Worm (Caenorhabditis elegans) whole organism, L4 larva: Measurements from ENCODE around the gene K07C11.8.

Experiments used
- F10B5.3 ChIP-seq: sonication (generic microtip); optimal IDR thresholded peaks from 2 replicates; lab custom pipeline; 2016; ENCODE audit warnings: mild to moderate bottlenecking, missing genetic modification characterization, missing compliant biosample characterization
- F26F4.8 ChIP-seq: fragments of 200-800 bp; sonication (Bioruptor generic); conservative IDR thresholded peaks from 2 replicates; pipeline ENCODE4 v1.3.6; 2022; ENCODE audit warnings: missing genetic modification characterization, missing compliant biosample characterization
- F49E8.2 ChIP-seq: sonication (generic microtip); optimal IDR thresholded peaks from 2 replicates; lab custom pipeline; 2016; ENCODE audit warnings: missing compliant biosample characterization, mild to moderate bottlenecking, missing genetic modification characterization, borderline replicate concordance
- R02D3.7 ChIP-seq: fragments of 150-350 bp; sonication (generic microtip); optimal IDR thresholded peaks from 3 replicates; lab custom pipeline; 2014; ENCODE audit warnings: missing biosample characterization, missing genetic modification characterization
- T26A8.4 ChIP-seq: fragments of 200-800 bp; sonication (Bioruptor generic); IDR thresholded peaks from 2 replicates; pipeline ENCODE4 v1.3.6; 2022; ENCODE audit warnings: missing genetic modification characterization, missing compliant biosample characterization
- aha-1 ChIP-seq: fragments of 150-350 bp; peaks from one replicate; lab custom pipeline; 2014; ENCODE audit warnings: missing biosample characterization, missing genetic modification characterization
- ama-1 ChIP-seq: fragments of 150-350 bp; optimal IDR thresholded peaks from 2 replicates; lab custom pipeline; 2014; ENCODE audit warnings: inconsistent platforms, mixed read lengths
- ceh-20 ChIP-seq: fragments of 200-800 bp; sonication (Bioruptor generic); IDR thresholded peaks from 2 replicates; pipeline ENCODE4 v1.3.6; 2022; ENCODE audit warnings: missing genetic modification reagents, missing genetic modification characterization, missing compliant biosample characterization
- ceh-44 ChIP-seq: fragments of 200-800 bp; sonication (Bioruptor generic); IDR thresholded peaks from 2 replicates; pipeline ENCODE4 v1.3.6; 2022; ENCODE audit warnings: missing genetic modification reagents, missing genetic modification characterization, missing compliant biosample characterization
- ceh-82 ChIP-seq: sonication (generic microtip); optimal IDR thresholded peaks from 2 replicates; lab custom pipeline; 2017; ENCODE audit warnings: missing biosample characterization, missing genetic modification characterization
- ces-1 ChIP-seq: fragments of 150-350 bp; sonication (generic microtip); optimal IDR thresholded peaks from 4 replicates; lab custom pipeline; 2014; ENCODE audit warnings: missing biosample characterization, missing genetic modification reagents, missing genetic modification characterization
- daf-16 ChIP-seq, 3 experiments: sonication (generic microtip); optimal IDR thresholded peaks; 2 replicates each; lab custom pipeline; 2016 to 2017; ENCODE audit warnings: missing genetic modification characterization in 3 of 3, missing genetic modification reagents in 3 of 3, mild to moderate bottlenecking in 2 of 3, missing compliant biosample characterization in 2 of 3, missing biosample characterization in 1 of 3, moderate library complexity in 1 of 3
- dmd-6 ChIP-seq: fragments of 200-800 bp; sonication (Bioruptor generic); IDR thresholded peaks from 2 replicates; pipeline ENCODE4 v1.3.6; 2022; ENCODE audit warnings: missing genetic modification reagents, missing genetic modification characterization, missing compliant biosample characterization
- dve-1 ChIP-seq: sonication (generic microtip); optimal IDR thresholded peaks from 2 replicates; lab custom pipeline; 2017; ENCODE audit warnings: antibody characterized with exemption, mild to moderate bottlenecking, missing genetic modification characterization, missing compliant biosample characterization; ENCODE audit not compliant: insufficient read depth
- fos-1 ChIP-seq: fragments of 150-350 bp; optimal IDR thresholded peaks from 2 replicates; lab custom pipeline; 2014; ENCODE audit warnings: missing biosample characterization, missing genetic modification characterization
- hlh-11 ChIP-seq: fragments of 200-800 bp; sonication (Bioruptor generic); optimal IDR thresholded peaks from 2 replicates; lab custom pipeline; 2018; ENCODE audit warnings: mild to moderate bottlenecking, missing genetic modification characterization, missing compliant biosample characterization
- hmg-1.1 ChIP-seq: fragments of 200-800 bp; sonication (Bioruptor generic); IDR thresholded peaks from 2 replicates; pipeline ENCODE4 v1.3.6; 2022; ENCODE audit warnings: missing genetic modification reagents, missing genetic modification characterization, missing compliant biosample characterization
- lim-7 ChIP-seq: fragments of 200-800 bp; sonication (Bioruptor generic); IDR thresholded peaks from 2 replicates; pipeline ENCODE4 v1.3.6; 2022; ENCODE audit warnings: missing genetic modification characterization, missing compliant biosample characterization
- lin-29 ChIP-seq: fragments of 200-800 bp; sonication (Bioruptor generic); IDR thresholded peaks from 2 replicates; pipeline ENCODE4 v1.3.6; 2022; ENCODE audit warnings: missing genetic modification reagents, missing genetic modification characterization, missing compliant biosample characterization
- lin-38 ChIP-seq: fragments of 200-800 bp; sonication (Bioruptor generic); IDR thresholded peaks from 2 replicates; pipeline ENCODE4 v1.3.6; 2022; ENCODE audit warnings: missing genetic modification reagents, missing genetic modification characterization, missing compliant biosample characterization
- lir-3 ChIP-seq: sonication (generic microtip); optimal IDR thresholded peaks from 2 replicates; lab custom pipeline; 2016; ENCODE audit warnings: mild to moderate bottlenecking, missing genetic modification characterization, missing compliant biosample characterization
- lsy-2 ChIP-seq, 2 experiments: fragments of 150-350 bp in 1 of 2; sonication (generic microtip) in 1 of 2; optimal IDR thresholded peaks; 2 replicates each; lab custom pipeline; 2014 to 2017; ENCODE audit warnings: missing biosample characterization in 2 of 2, missing genetic modification characterization in 2 of 2
- madf-5 ChIP-seq, 2 experiments: fragments of 200-800 bp; sonication (Bioruptor generic); IDR thresholded peaks; 2 replicates each; pipeline ENCODE4 v1.3.6; 2022; ENCODE audit warnings: missing compliant biosample characterization in 2 of 2, missing genetic modification characterization in 2 of 2
- mep-1 ChIP-seq: fragments of 150-350 bp; sonication (generic microtip); optimal IDR thresholded peaks from 3 replicates; lab custom pipeline; 2014; ENCODE audit warnings: missing biosample characterization, missing genetic modification characterization
- mxl-2 ChIP-seq: fragments of 200-800 bp; sonication (Bioruptor generic); conservative IDR thresholded peaks from 2 replicates; pipeline ENCODE4 v1.3.6; 2022; ENCODE audit warnings: missing genetic modification reagents, missing genetic modification characterization, missing compliant biosample characterization
- mxl-3 ChIP-seq: fragments of 200-800 bp; sonication (Bioruptor generic); optimal IDR thresholded peaks from 2 replicates; lab custom pipeline; 2018; ENCODE audit warnings: mild to moderate bottlenecking, missing genetic modification characterization, missing compliant biosample characterization
- nhr-10 ChIP-seq: fragments of 150-350 bp; optimal IDR thresholded peaks from 2 replicates; lab custom pipeline; 2014; ENCODE audit warnings: missing biosample characterization, missing genetic modification characterization
- nhr-11 ChIP-seq: fragments of 150-350 bp; optimal IDR thresholded peaks from 2 replicates; lab custom pipeline; 2014; ENCODE audit warnings: missing biosample characterization, missing genetic modification characterization
- nhr-6 ChIP-seq: fragments of 150-350 bp; optimal IDR thresholded peaks from 2 replicates; lab custom pipeline; 2014; ENCODE audit warnings: missing biosample characterization, missing genetic modification characterization
- nhr-76 ChIP-seq: fragments of 150-350 bp; optimal IDR thresholded peaks from 2 replicates; lab custom pipeline; 2014; ENCODE audit warnings: missing biosample characterization, missing genetic modification characterization
- pqm-1 ChIP-seq: sonication (generic microtip); optimal IDR thresholded peaks from 2 replicates; lab custom pipeline; 2017; ENCODE audit warnings: missing biosample characterization, missing genetic modification characterization
- rbr-2 ChIP-seq: sonication (generic microtip); optimal IDR thresholded peaks from 2 replicates; lab custom pipeline; 2016; ENCODE audit warnings: missing genotype, missing genetic modification characterization, missing compliant biosample characterization
- saeg-2 ChIP-seq: fragments of 200-800 bp; sonication (Bioruptor generic); IDR thresholded peaks from 2 replicates; pipeline ENCODE4 v1.3.6; 2022; ENCODE audit warnings: missing genetic modification reagents, missing genetic modification characterization, missing compliant biosample characterization
- set-16 ChIP-seq: fragments of 200-800 bp; sonication (Bioruptor generic); IDR thresholded peaks from 2 replicates; pipeline ENCODE4 v1.3.6; 2022; ENCODE audit warnings: missing genetic modification reagents, missing genetic modification characterization, missing compliant biosample characterization
- snpc-1.2 ChIP-seq: fragments of 200-800 bp; sonication (Bioruptor generic); IDR thresholded peaks from 2 replicates; pipeline ENCODE4 v1.3.6; 2022; ENCODE audit warnings: missing genetic modification reagents, missing genetic modification characterization, missing compliant biosample characterization
- tra-1 ChIP-seq: fragments of 200-800 bp; sonication (Bioruptor generic); IDR thresholded peaks from 2 replicates; pipeline ENCODE4 v1.3.6; 2022; ENCODE audit warnings: missing genetic modification reagents, missing genetic modification characterization, missing compliant biosample characterization
- unc-62 ChIP-seq, 3 experiments: fragments of 150-350 bp in 1 of 3; sonication (generic microtip); optimal IDR thresholded peaks in 2 of 3; peaks in 1 of 3; 1 replicate in 1 of 3; 2 replicates in 2 of 3; lab custom pipeline; 2014 to 2017; ENCODE audit warnings: missing biosample characterization in 3 of 3, missing genetic modification characterization in 3 of 3, missing genetic modification reagents in 3 of 3, missing genotype in 1 of 3
- zag-1 ChIP-seq: fragments of 150-350 bp; optimal IDR thresholded peaks from 2 replicates; lab custom pipeline; 2014; ENCODE audit warnings: missing biosample characterization, missing genetic modification characterization
- zfp-3 ChIP-seq: fragments of 200-800 bp; sonication (Bioruptor generic); conservative IDR thresholded peaks from 2 replicates; pipeline ENCODE4 v1.3.6; 2022; ENCODE audit warnings: missing genetic modification reagents, missing genetic modification characterization, missing compliant biosample characterization
- ztf-11 ChIP-seq: fragments of 150-350 bp; optimal IDR thresholded peaks from 2 replicates; lab custom pipeline; 2014; ENCODE audit warnings: missing biosample characterization, missing genetic modification characterization
- ztf-7 ChIP-seq: fragments of 150-350 bp; optimal IDR thresholded peaks from 2 replicates; lab custom pipeline; 2014; ENCODE audit warnings: missing biosample characterization, missing genetic modification characterization

The K07C11.8 gene

DNA sequence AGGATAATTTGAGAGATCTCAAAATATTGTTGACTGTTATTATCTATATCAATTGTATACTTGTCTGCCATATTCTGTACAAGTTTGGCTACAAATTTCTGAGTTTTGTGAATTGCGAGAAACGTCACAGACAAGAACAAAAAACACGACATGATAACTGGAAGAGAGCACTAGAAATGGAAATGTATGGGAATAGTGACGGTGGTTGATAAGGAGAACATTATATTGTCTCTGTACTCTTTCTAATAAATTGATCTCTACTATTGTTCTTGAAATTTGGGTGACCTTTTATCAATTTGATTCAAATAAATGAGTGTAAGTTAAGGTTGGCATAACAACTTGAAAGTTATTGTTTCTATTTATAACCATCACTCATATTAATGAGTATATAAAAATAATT lies 4.9 kb downstream of the K07C11.8 start (continued):
- TF ChIP-seq snpc-1.2 (GFP tag; lab: Robert Waterston, UW) (no peak), F10B5.3 (no peak), R02D3.7 (no peak), nhr-76 (tag; lab: Kevin White, UChicago) (no peak), ces-1 (no peak), lin-38 (GFP tag; lab: Robert Waterston, UW) (no peak), hlh-11 (peak; percentile 55), nhr-10 (tag; lab: Kevin White, UChicago) (no peak)
- TF ChIP-seq, all 104 proteins: peak for 7

DNA sequence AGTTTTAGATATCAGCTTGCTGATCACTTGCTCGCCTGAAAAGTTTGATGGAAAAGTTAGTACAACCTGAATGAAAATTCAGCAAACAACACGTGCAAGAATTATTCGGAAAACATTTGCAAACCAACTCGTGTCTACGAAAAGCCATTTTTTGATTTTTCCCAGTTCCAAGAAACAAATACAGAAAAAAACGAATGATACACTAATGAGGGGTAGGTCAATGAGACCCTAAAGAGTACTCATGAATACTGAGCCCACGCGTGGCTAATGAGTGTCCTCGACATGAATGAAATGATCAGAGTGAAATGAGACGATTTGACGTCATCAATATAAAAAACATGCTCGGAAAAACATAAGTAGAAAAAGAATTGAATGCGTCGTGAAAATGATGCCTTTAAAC lies 5.7 kb downstream of the K07C11.8 start:
- TF ChIP-seq ztf-7 (tag; lab: Kevin White, UChicago) = no peak
- TF ChIP-seq zfp-3 (GFP tag; lab: Robert Waterston, UW) = no peak
- no peak for TF ChIP-seq dmd-6 (GFP tag; lab: Robert Waterston, UW)
- TF ChIP-seq saeg-2 = 0 out of 2 replicates have a peak, but pooled peaks have one; percentile 21
- no peak for TF ChIP-seq rbr-2
- no peak for TF ChIP-seq aha-1 (tag; lab: Kevin White, UChicago)
- no peak for TF ChIP-seq ztf-11 (tag; lab: Kevin White, UChicago)

ce11 chrV:8210527-8210926 lies 7.2 kb downstream of the K07C11.8 start:
- no peak for TF ChIP-seq lin-29 (GFP tag; lab: Robert Waterston, UW)
- TF ChIP-seq lsy-2 (tag; optimal IDR thresholded peaks at IDR 0.05; lab: Kevin White, UChicago) = peak in 1 of 2 experiments; percentile 38
- TF ChIP-seq aha-1 (tag; lab: Kevin White, UChicago) = peak; percentile 41
- peak in 1 of 2 experiments; percentile 91 for TF ChIP-seq unc-62 (GFP tag; optimal IDR thresholded peaks at IDR 0.05 in 1 of 2; lab: Kevin White, UChicago)
- no peak for TF ChIP-seq unc-62 (tag; optimal IDR thresholded peaks at IDR 0.05; lab: Kevin White, UChicago)
- TF ChIP-seq, all 104 proteins: peak for 3

- TF ChIP-seq lim-7 (GFP tag; lab: Robert Waterston, UW) = no peak
- TF ChIP-seq, all 104 proteins: peak for 0
Measured at ce11 chrV:8206931-8207330, 10.8 kb downstream of the K07C11.8 start, which contains the start of gene timp-1. Gene timp-1, plus strand, starts transcription at chrV:8207235.

DNA sequence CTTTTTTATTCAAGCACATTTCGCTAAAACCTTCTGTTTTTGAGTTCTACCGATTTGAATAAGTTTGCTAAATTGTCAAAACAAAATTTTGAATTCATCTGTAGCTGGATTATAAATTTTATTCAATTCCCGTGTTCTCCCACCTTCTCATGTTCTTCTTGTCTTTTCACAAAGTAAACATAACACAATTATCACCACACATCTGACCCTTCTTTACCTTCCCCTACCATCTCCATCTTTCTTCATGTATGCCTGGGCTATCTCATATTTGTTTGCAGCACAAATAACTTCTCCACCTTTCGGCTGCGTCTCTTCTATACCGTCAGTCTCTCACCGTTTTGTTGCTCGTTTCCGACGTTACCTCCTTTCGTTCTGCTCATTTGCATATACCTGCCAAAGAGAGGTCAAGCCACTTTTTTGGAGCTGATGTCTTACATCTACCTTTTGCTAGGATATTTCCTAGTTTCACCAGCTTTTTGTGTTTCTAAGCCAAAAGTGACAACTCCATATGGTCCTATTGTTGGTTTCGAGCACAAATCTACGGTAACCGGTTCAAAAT lies 14.5 kb downstream of the K07C11.8 start, which contains the start of gene cest-17:
cest-17 (plus strand) TSS at position 248 of the 559 bp plus-strand sequence.
- no peak for TF ChIP-seq dmd-6 (GFP tag; lab: Robert Waterston, UW)
- no peak for TF ChIP-seq pqm-1 (tag; lab: Kevin White, UChicago)
- no peak for TF ChIP-seq F49E8.2 (tag; lab: Kevin White, UChicago)
- peak; percentile 37 for TF ChIP-seq nhr-6 (tag; lab: Kevin White, UChicago)
- TF ChIP-seq R02D3.7 = no peak
- TF ChIP-seq mxl-3 (GFP tag; lab: Kevin White, UChicago) = no peak
- no peak for TF ChIP-seq rbr-2
- TF ChIP-seq snpc-1.2 (GFP tag; lab: Robert Waterston, UW) = no peak
- no peak for TF ChIP-seq ceh-82 (tag; lab: Kevin White, UChicago)
- TF ChIP-seq lin-38 (GFP tag; lab: Robert Waterston, UW) = no peak
- TF ChIP-seq ama-1 (lab: Kevin White, UChicago) = no peak
- no peak for TF ChIP-seq madf-5 (GFP tag; IDR thresholded peaks at IDR 0.05; lab: Robert Waterston, UW)
- no peak for TF ChIP-seq ceh-20 (GFP tag; lab: Robert Waterston, UW)
- no peak for TF ChIP-seq nhr-11 (tag; lab: Kevin White, UChicago)
- TF ChIP-seq unc-62 (GFP tag; optimal IDR thresholded peaks at IDR 0.05 in 1 of 2; lab: Kevin White, UChicago) = peak in 1 of 2 experiments; percentile 57
- TF ChIP-seq unc-62 (tag; optimal IDR thresholded peaks at IDR 0.05; lab: Kevin White, UChicago) = no peak
- no peak for TF ChIP-seq ceh-44 (GFP tag; lab: Robert Waterston, UW)
- TF ChIP-seq set-16 (GFP tag; lab: Robert Waterston, UW) = no peak
- no peak for TF ChIP-seq T26A8.4 (GFP tag; lab: Robert Waterston, UW)
- peak; percentile 5 for TF ChIP-seq mep-1
- TF ChIP-seq tra-1 (GFP tag; lab: Robert Waterston, UW) = no peak
- no peak for TF ChIP-seq daf-16 (GFP tag; optimal IDR thresholded peaks at IDR 0.05; lab: Kevin White, UChicago)
- peak; percentile 71 for TF ChIP-seq daf-16 (tag; optimal IDR thresholded peaks at IDR 0.05; lab: Kevin White, UChicago)
- no peak for TF ChIP-seq zfp-3 (GFP tag; lab: Robert Waterston, UW)
- TF ChIP-seq dve-1 (tag; lab: Kevin White, UChicago) = peak; percentile 36
- TF ChIP-seq mxl-2 (GFP tag; lab: Robert Waterston, UW) = no peak
- TF ChIP-seq lsy-2 (tag; optimal IDR thresholded peaks at IDR 0.05; lab: Kevin White, UChicago) = no peak
- no peak for TF ChIP-seq fos-1 (tag; lab: Kevin White, UChicago)
- no peak for TF ChIP-seq lir-3 (tag; lab: Kevin White, UChicago)
- TF ChIP-seq lim-7 (GFP tag; lab: Robert Waterston, UW) = no peak
- TF ChIP-seq F26F4.8 (GFP tag; lab: Robert Waterston, UW) = no peak
- TF ChIP-seq hmg-1.1 = no peak
- TF ChIP-seq ztf-7 (tag; lab: Kevin White, UChicago) = no peak
- TF ChIP-seq ztf-11 (tag; lab: Kevin White, UChicago) = no peak
- TF ChIP-seq zag-1 (tag; lab: Kevin White, UChicago) = no peak
